Fruit fly (Drosophila melanogaster) whole organism: ENCODE results near the gene CG32271.

Source experiments
- Dll ChIP-seq: fragments of >200 bp; optimal IDR thresholded peaks from 2 replicates; lab custom pipeline; 2017
- pan ChIP-seq: fragments of >200 bp; optimal IDR thresholded peaks from 2 replicates; lab custom pipeline; 2017
- psq ChIP-seq: fragments of >200 bp; optimal IDR thresholded peaks from 2 replicates; lab custom pipeline; 2017

- TF ChIP-seq psq (lab: Kevin White, UChicago) (no peak), pan (no peak), Dll (no peak)
These were observed 5.5 kb downstream of the CG32271 start, which contains the start of gene CG14966 for dm6 chr3L:3197464-3197863.
